Fruit fly (Drosophila melanogaster): ENCODE results near the gene Cyp313a4.

The Cyp313a4 gene

DNA sequence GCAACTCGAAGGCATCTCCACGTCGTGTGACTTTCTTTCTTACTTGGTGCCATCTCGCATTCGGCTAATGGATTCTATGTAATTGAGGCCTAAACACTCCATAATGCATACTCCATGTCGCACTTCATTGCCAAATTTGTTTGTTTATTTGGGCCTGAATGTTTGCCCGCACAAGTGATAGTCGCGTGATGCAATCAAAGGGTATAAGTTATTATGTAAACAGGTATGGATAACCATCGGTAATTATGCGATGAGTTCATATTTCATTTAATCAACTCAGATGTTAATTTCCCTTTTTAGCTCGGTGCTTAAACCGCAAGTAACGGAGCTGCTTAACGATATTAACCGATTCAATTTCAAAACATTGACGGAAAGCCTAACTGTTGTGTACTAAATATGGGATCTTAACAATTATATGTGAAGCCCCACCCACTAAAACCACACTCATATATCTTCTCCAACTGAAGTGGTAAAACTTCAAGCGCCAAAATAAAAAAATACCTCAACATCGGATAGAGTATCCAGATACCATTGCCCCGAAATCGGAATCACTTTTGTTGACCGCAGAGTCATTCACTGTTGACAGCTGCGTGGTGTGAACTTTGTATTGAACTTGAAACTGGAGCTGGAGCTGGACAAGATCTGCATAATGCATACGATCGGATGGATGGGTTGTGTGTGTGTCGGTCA, 36.4 kb downstream of the Cyp313a4 start (continued):
- TF ChIP-seq Sox14 (GFP tag; optimal IDR thresholded peaks at IDR 0.05) (no peak), CG34406 (GFP tag; optimal IDR thresholded peaks at IDR 0.05) (peak; percentile 11), CG10669 (GFP tag; optimal IDR thresholded peaks at IDR 0.05) (no peak), fd85E (GFP tag; optimal IDR thresholded peaks at IDR 0.05) (no peak), Hr4 (GFP tag; optimal IDR thresholded peaks at IDR 0.05) (no peak), CG31627 (GFP tag; optimal IDR thresholded peaks at IDR 0.05) (peak; percentile 15), CG8632 (GFP tag; optimal IDR thresholded peaks at IDR 0.05) (no peak), CG6808 (GFP tag; optimal IDR thresholded peaks at IDR 0.05) (no peak)

DNA sequence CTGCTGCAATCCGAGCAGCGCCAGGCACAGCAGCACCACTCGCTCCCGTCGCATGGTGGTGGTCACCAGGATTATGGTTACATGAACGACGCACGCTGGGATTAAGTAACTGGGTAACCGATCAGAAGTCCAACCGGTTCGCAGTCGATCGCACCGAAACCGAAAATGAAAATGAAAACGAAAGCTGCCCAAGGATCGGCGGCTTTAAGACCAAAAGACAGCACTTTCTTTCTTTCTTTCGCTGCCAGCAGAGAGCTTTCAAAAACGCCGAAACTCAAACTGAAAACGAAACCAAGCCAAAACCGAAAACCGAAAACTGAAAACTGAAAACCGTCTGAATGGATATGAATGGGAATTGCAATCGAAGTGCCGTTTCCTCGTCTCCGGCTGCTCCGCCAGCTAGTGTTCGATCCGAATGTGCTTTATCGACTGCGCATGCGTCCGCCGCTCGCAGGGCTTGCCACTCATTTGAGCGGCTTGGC, 39.1 kb downstream of the Cyp313a4 start, which contains the start of gene CG6753:
Gene CG6753 (minus strand): TSS at position 432 of the 482 bp plus-strand sequence.
- TF ChIP-seq Blimp-1 (GFP tag; optimal IDR thresholded peaks at IDR 0.05) (peak; percentile 90), achi (GFP tag; optimal IDR thresholded peaks at IDR 0.05) (no peak)

DNA sequence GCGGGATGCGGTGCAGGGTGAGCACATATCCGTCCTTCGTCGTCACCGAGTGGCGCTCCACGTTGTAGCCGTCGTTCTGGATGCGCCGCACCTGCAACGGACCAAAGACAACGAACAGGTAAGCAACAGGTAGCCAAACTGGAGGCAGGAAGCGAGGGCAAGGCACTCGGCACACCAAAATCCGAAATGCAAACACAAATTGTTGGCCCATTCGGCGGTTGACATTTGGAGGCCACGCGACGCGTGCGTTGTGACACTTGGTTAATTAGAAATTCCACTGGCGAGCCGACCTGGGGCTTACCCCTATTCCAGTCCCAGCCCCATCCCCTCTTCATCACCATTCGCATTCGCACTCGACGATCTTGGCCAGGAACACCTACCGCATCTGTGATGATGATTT, 39.6 kb downstream of the Cyp313a4 start:
- TF ChIP-seq Gug (GFP tag; IDR thresholded peaks at IDR 0.05) (no peak), CG32006 (GFP tag; optimal IDR thresholded peaks at IDR 0.05) (no peak), Sox14 (GFP tag; optimal IDR thresholded peaks at IDR 0.05) (no peak), net (GFP tag; optimal IDR thresholded peaks at IDR 0.05) (no peak), Smox (GFP tag; optimal IDR thresholded peaks at IDR 0.05) (no peak), CG1621 (tag; optimal IDR thresholded peaks at IDR 0.05) (no peak), CG10669 (GFP tag; optimal IDR thresholded peaks at IDR 0.05) (no peak), CG31627 (GFP tag; optimal IDR thresholded peaks at IDR 0.05) (no peak), pdm3 (GFP tag; optimal IDR thresholded peaks at IDR 0.05) (no peak), CG16779 (tag; optimal IDR thresholded peaks at IDR 0.05) (no peak), acj6 (GFP tag; optimal IDR thresholded peaks at IDR 0.05) (no peak), lz (GFP tag; optimal IDR thresholded peaks at IDR 0.05) (no peak), Hr4 (GFP tag; optimal IDR thresholded peaks at IDR 0.05) (no peak), fkh (GFP tag; optimal IDR thresholded peaks at IDR 0.05) (no peak), esn (GFP tag; optimal IDR thresholded peaks at IDR 0.05) (no peak), CG8119 (GFP tag; IDR thresholded peaks at IDR 0.05) (no peak), ss (GFP tag; optimal IDR thresholded peaks at IDR 0.05) (no peak)

DNA sequence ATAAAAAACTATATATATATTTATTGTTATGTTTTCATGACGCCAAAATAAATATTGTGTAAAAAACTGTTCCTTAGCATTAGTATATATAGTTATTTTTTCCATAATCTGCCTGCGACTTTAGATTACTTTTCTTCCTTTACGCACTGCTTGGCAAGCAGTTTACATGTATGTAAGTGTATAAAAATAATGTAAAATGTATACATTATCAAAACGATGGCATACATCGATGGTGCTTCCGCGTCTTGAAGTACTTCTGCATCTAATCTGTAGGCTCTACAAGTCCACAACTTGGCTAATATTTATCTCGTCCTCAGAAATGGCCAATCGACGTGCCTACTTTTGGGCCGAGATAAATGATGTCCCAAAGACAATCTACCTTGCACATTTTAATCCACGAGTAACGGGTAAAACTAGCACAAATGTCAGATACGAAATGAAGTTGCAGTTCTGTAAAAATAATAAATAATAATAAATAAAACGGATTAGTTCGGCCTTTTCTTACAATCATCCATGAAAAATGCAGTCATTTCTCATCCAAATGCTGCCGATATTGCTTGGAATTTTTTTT, 43.1 kb downstream of the Cyp313a4 start, which contains the start of gene CG11608:
Gene CG11608 (plus strand): TSS at position 521 of the 571 bp plus-strand sequence.
- TF ChIP-seq CG8319 (GFP tag; optimal IDR thresholded peaks at IDR 0.05) (peak; percentile 61), topi (GFP tag; optimal IDR thresholded peaks at IDR 0.05) (no peak)

- TF ChIP-seq Sox102F (GFP tag; optimal IDR thresholded peaks at IDR 0.05) (no peak), Ets96B (tag; optimal IDR thresholded peaks at IDR 0.05) (no peak), Eip93F (GFP tag; optimal IDR thresholded peaks at IDR 0.05) (no peak), CG6854 (GFP tag; optimal IDR thresholded peaks at IDR 0.05) (no peak), CG10631 (GFP tag; optimal IDR thresholded peaks at IDR 0.05) (no peak), CG32006 (GFP tag; optimal IDR thresholded peaks at IDR 0.05) (no peak), CG9139 (GFP tag; optimal IDR thresholded peaks at IDR 0.05) (no peak), CG11762 (GFP tag; optimal IDR thresholded peaks at IDR 0.05; ENCODE audit: insufficient read depth) (no peak), CG3032 (tag; optimal IDR thresholded peaks at IDR 0.05) (no peak), Hr39 (GFP tag; optimal IDR thresholded peaks at IDR 0.05) (no peak), salr (GFP tag; optimal IDR thresholded peaks at IDR 0.05) (no peak), esn (GFP tag; optimal IDR thresholded peaks at IDR 0.05) (no peak), CG1621 (tag; optimal IDR thresholded peaks at IDR 0.05) (no peak), CG7368 (GFP tag; optimal IDR thresholded peaks at IDR 0.05) (no peak)
These were observed 44.9 kb downstream of the Cyp313a4 start, which contains the start of gene CG11600 for dm6 chr3R:12636240-12636639. Gene CG11600, plus strand, starts transcription at chr3R:12636540.

Measured in whole organism, prepupa.